Worm (Caenorhabditis elegans) whole organism, L1 larva: ENCODE data around the gene F15B9.8.

Experiments
- efl-1 ChIP-seq, 4 experiments: fragments of 150-350 bp; optimal IDR thresholded peaks in 3 of 4; peaks in 1 of 4; 1 replicate in 1 of 4; 2 replicates in 3 of 4; lab custom pipeline; 2014; ENCODE audit warnings: missing biosample characterization in 2 of 4, missing genetic modification characterization in 2 of 4, missing genetic modification reagents in 2 of 4
- egl-27 ChIP-seq, 2 experiments: fragments of 150-350 bp in 1 of 2; sonication (generic microtip); optimal IDR thresholded peaks; 3 replicates each; lab custom pipeline; 2017 to 2018; ENCODE audit warnings: missing biosample characterization in 2 of 2, missing genetic modification characterization in 2 of 2, missing genetic modification reagents in 2 of 2
- fkh-10 ChIP-seq: sonication (generic microtip); optimal IDR thresholded peaks from 2 replicates; lab custom pipeline; 2017; ENCODE audit warnings: missing biosample characterization, missing genetic modification reagents, missing genetic modification characterization
- jun-1 ChIP-seq: fragments of 150-350 bp; optimal IDR thresholded peaks from 2 replicates; lab custom pipeline; 2014; ENCODE audit warnings: missing biosample characterization, missing genetic modification reagents, missing genetic modification characterization
- lin-15B ChIP-seq: fragments of 150-350 bp; sonication (generic microtip); optimal IDR thresholded peaks from 3 replicates; lab custom pipeline; 2014; ENCODE audit warnings: missing biosample characterization, missing genetic modification characterization
- lin-35 ChIP-seq, 2 experiments: fragments of 150-350 bp; optimal IDR thresholded peaks; 2 replicates each; lab custom pipeline; 2014; ENCODE audit warnings: missing biosample characterization in 2 of 2, missing genetic modification characterization in 2 of 2, missing genetic modification reagents in 2 of 2
- mdl-1 ChIP-seq, 2 experiments: fragments of 150-350 bp; optimal IDR thresholded peaks; 2 replicates each; lab custom pipeline; 2014 to 2017; ENCODE audit warnings: missing biosample characterization in 2 of 2, missing genetic modification characterization in 2 of 2, inconsistent platforms in 1 of 2
- nhr-11 ChIP-seq: fragments of 150-350 bp; optimal IDR thresholded peaks from 2 replicates; lab custom pipeline; 2014; ENCODE audit warnings: missing biosample characterization, missing genetic modification characterization
- snpc-4 ChIP-seq: fragments of 150-350 bp; optimal IDR thresholded peaks from 2 replicates; lab custom pipeline; 2014; ENCODE audit warnings: missing biosample characterization, missing genetic modification characterization
- sox-4 ChIP-seq: sonication (generic microtip); optimal IDR thresholded peaks from 2 replicates; lab custom pipeline; 2016; ENCODE audit warnings: missing genetic modification characterization, missing compliant biosample characterization
- xbp-1 ChIP-seq: sonication (generic microtip); optimal IDR thresholded peaks from 2 replicates; lab custom pipeline; 2016; ENCODE audit warnings: missing genetic modification characterization, missing compliant biosample characterization
- ztf-11 ChIP-seq, 2 experiments: sonication (generic microtip); optimal IDR thresholded peaks; 2 replicates each; lab custom pipeline; 2016 to 2017; ENCODE audit warnings: missing genetic modification characterization in 2 of 2, missing biosample characterization in 1 of 2, missing compliant biosample characterization in 1 of 2

- no peak for TF ChIP-seq efl-1 (optimal IDR thresholded peaks at IDR 0.05; lab: Kevin White, UChicago)
- TF ChIP-seq efl-1 (GFP tag; optimal IDR thresholded peaks at IDR 0.05 in 1 of 2; lab: Kevin White, UChicago), result no peak
- TF ChIP-seq fkh-10 (GFP tag; lab: Kevin White, UChicago), result no peak
- TF ChIP-seq nhr-11 (tag; lab: Kevin White, UChicago), result no peak
- no peak for TF ChIP-seq mdl-1 (tag; optimal IDR thresholded peaks at IDR 0.05; lab: Kevin White, UChicago)
- no peak for TF ChIP-seq jun-1 (tag; lab: Kevin White, UChicago)
- TF ChIP-seq sox-4 (tag; lab: Kevin White, UChicago), result no peak
- TF ChIP-seq lin-15B (tag; lab: Kevin White, UChicago), result no peak
- TF ChIP-seq ztf-11 (tag; optimal IDR thresholded peaks at IDR 0.05; lab: Kevin White, UChicago), result no peak
- no peak for TF ChIP-seq snpc-4 (tag; lab: Kevin White, UChicago)
- TF ChIP-seq egl-27 (tag; optimal IDR thresholded peaks at IDR 0.05; lab: Kevin White, UChicago), result no peak
- no peak for TF ChIP-seq lin-35 (GFP tag; optimal IDR thresholded peaks at IDR 0.05; lab: Kevin White, UChicago)
- no peak for TF ChIP-seq xbp-1 (tag; lab: Kevin White, UChicago)
Observed at ce11 chrV:12949607-12950006, 38.7 kb upstream of the F15B9.8 start, which contains the start of gene T16G1.13.
